Worm (Caenorhabditis elegans) whole organism, early embryonic: Measurements from ENCODE around the gene C15H9.9.

Experiments used
- B0310.2 ChIP-seq: sonication (generic microtip); optimal IDR thresholded peaks from 2 replicates; lab custom pipeline; 2016; ENCODE audit warnings: mild to moderate bottlenecking, missing genetic modification characterization, missing compliant biosample characterization
- ama-1 ChIP-seq: fragments of 150-350 bp; optimal IDR thresholded peaks from 2 replicates; lab custom pipeline; 2014
- flt-1 ChIP-seq: fragments of 200-800 bp; sonication (Bioruptor generic); IDR thresholded peaks from 2 replicates; pipeline ENCODE4 v1.3.6; 2022; ENCODE audit warnings: missing genetic modification characterization, missing compliant biosample characterization

- TF ChIP-seq flt-1 (GFP tag; lab: Robert Waterston, UW) (no peak), ama-1 (no peak), B0310.2 (tag; lab: Kevin White, UChicago) (no peak)
These were observed 12.6 kb downstream of the C15H9.9 start, which contains the start of gene C15H9.3 for ce11 chrX:6115502-6115901.
